Worm (Caenorhabditis elegans): Measurements from ENCODE around the gene D2096.12.

DNA sequence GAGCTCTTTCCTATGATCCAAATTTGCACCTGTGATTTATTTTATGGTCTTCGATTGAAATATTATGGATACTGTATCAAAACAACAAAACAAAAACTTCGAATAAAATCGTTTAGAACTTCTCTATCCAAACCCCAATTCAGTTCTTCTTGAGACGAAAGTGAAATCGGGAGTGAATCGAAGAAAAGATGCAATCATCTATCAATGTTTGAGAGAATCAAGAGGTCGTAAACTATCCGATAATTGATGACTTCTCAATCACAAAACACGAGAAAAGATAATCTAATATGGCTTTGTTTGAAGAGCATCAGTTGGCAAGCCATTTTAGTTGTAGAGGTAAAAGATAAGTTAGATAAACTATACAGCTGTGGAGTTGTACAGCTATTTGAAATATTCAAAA, 45.5 kb upstream of the D2096.12 start:
- TF ChIP-seq nhr-28 (tag; optimal IDR thresholded peaks at IDR 0.05) (no peak), daf-12 (tag; optimal IDR thresholded peaks at IDR 0.05) (no peak), daf-16 (GFP tag; optimal IDR thresholded peaks at IDR 0.05) (no peak), daf-16 (tag; optimal IDR thresholded peaks at IDR 0.05) (no peak), arid-1 (GFP tag; conservative IDR thresholded peaks at IDR 0.05) (no peak), nhr-76 (tag; optimal IDR thresholded peaks at IDR 0.05) (no peak), mep-1 (tag; optimal IDR thresholded peaks at IDR 0.05) (no peak), ceh-20 (GFP tag; IDR thresholded peaks at IDR 0.05) (no peak), pqm-1 (tag; optimal IDR thresholded peaks at IDR 0.05) (no peak), pha-4 (GFP tag; IDR thresholded peaks at IDR 0.05) (no peak), pha-4 (tag; optimal IDR thresholded peaks at IDR 0.05) (no peak), ctbp-1 (GFP tag; IDR thresholded peaks at IDR 0.05) (no peak)

Data from whole organism, L4 larva.